Worm (Caenorhabditis elegans): ENCODE data around the gene mec-15.
A peak's percentile ranks its signal among the peaks of the same experiment; 100 is the strongest.

Gene mec-15

DNA sequence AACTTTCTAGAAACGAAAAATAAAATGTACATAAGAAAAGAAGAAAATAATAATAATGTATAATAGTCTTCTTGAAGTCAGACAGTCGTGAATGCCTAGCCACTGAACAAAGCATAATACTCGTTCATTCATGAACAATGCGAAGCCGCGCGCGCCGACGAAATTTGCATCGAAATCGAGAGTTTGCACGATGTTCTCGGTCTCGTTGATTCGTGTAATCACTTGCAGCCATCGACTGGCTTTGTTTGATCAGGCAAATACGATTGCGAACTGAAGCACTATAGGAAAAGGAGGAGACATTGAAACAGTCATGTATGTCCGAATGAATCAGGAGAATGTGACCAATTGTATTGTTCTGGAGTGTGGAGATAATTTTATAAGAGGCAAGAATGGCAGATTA, 35.7 kb downstream of the mec-15 start (continued):
- TF ChIP-seq vab-7 (GFP tag; IDR thresholded peaks at IDR 0.05), result no peak
- TF ChIP-seq ztf-11 (tag; optimal IDR thresholded peaks at IDR 0.05), result no peak
- TF ChIP-seq dve-1 (tag; optimal IDR thresholded peaks at IDR 0.05; ENCODE audit: insufficient read depth), result no peak

DNA sequence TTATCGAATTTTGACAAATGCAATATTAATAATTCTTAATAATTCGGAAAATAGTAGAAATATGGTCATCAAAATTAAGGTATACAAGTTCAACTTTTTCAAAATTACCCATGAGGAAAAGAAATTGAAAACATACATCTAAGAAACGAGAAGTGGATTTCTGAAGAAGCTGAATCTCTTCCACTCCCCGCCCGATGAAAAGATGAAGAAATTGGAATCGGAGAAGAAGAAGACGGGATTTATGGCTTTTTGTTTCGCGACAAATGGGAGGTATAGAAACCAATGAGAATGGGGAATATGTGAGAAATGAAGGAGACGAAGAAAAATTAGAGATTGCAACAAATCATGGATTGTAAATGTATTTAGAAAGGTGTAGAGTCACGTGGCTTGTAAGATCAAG, 36.4 kb downstream of the mec-15 start:
- TF ChIP-seq daf-8 (GFP tag; IDR thresholded peaks at IDR 0.05) (no peak), mep-1 (tag; optimal IDR thresholded peaks at IDR 0.05) (no peak), nhr-11 (tag; optimal IDR thresholded peaks at IDR 0.05) (peak; percentile 32), nhr-25 (tag; optimal IDR thresholded peaks at IDR 0.05; ENCODE audit: borderline replicate concordance, insufficient read depth) (no peak), mdl-1 (tag; optimal IDR thresholded peaks at IDR 0.05) (no peak)

DNA sequence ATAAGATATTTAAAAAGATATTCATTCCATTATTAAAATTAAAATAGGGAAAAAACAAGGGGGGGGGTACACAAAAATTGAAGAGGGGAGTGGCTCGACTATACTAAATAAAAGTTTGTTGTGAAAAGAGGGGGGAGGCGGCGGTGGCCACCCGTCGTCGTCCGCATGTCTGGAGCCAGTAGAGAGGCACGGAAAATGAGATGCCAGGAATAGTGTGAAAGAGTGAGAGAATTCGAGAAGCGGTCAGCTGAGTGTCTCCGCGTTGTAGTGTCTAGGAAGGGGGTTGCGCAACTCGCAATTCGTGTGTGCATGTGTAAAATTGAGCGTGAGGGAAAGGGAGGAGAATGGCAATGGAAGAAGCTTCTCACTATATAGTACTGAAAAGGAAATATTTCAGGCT, 37.2 kb downstream of the mec-15 start:
- TF ChIP-seq spr-3 (GFP tag; optimal IDR thresholded peaks at IDR 0.05) (no peak), aly-2 (tag; optimal IDR thresholded peaks at IDR 0.05) (no peak), nhr-11 (tag; optimal IDR thresholded peaks at IDR 0.05) (peak; percentile 61), Y5F2A.4 (GFP tag; optimal IDR thresholded peaks at IDR 0.05) (no peak), mdl-1 (tag; optimal IDR thresholded peaks at IDR 0.05) (peak in 1 of 2 experiments; percentile 18), mep-1 (tag; optimal IDR thresholded peaks at IDR 0.05) (no peak), fos-1 (tag; optimal IDR thresholded peaks at IDR 0.05) (no peak), pha-4 (GFP tag; IDR thresholded peaks at IDR 0.05) (no peak; the same call in 1 of the 2 replicates), pha-4 (tag; optimal IDR thresholded peaks at IDR 0.05) (no peak), ama-1 (optimal IDR thresholded peaks at IDR 0.05) (no peak), nhr-42 (GFP tag; IDR thresholded peaks at IDR 0.05) (no peak), mxl-2 (GFP tag; conservative IDR thresholded peaks at IDR 0.05) (no peak), aha-1 (tag) (peak; percentile 38), hif-1 (tag; optimal IDR thresholded peaks at IDR 0.05) (peak in 1 of 2 experiments; percentile 1), lin-39 (tag; optimal IDR thresholded peaks at IDR 0.05) (no peak), ZK337.2 (GFP tag; IDR thresholded peaks at IDR 0.05) (no peak), hmg-1.1 (GFP tag; IDR thresholded peaks at IDR 0.05) (peak; percentile 71), nhr-41 (GFP tag; IDR thresholded peaks at IDR 0.05) (no peak), dpl-1 (GFP tag; optimal IDR thresholded peaks at IDR 0.05) (no peak), rbr-2 (tag; optimal IDR thresholded peaks at IDR 0.05) (peak; percentile 22), mes-2 (tag; optimal IDR thresholded peaks at IDR 0.05; ENCODE audit: poor library complexity, severe bottlenecking) (peak; percentile 26), hlh-30 (tag; optimal IDR thresholded peaks at IDR 0.05; ENCODE audit: insufficient read depth) (peak; percentile 60), lsy-2 (tag; optimal IDR thresholded peaks at IDR 0.05) (peak in 1 of 2 experiments; percentile 9), zfp-2 (tag; optimal IDR thresholded peaks at IDR 0.05) (no peak), hlh-11 (tag; optimal IDR thresholded peaks at IDR 0.05) (peak; percentile 59)

DNA sequence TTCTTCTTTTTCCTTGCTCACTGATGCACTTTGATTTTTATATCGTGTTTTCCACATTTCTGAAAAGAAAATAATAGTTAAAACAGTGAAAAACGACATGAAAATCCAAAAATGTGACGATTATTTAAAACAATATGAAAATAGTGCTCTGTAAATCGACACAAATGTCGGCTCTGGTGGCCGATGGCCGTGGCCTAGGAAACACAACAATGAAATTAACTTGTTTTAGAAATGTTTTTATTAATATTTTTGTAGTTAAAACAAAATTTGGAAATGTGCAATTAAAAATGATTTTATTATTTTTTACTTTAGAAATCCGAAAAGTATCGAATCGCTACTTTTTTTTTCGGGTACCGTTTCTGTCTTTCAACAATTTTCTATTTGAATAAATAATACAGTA, 38.7 kb downstream of the mec-15 start, which contains the start of gene arv-1:
arv-1 (minus strand) TSS at position 65 of the 400 bp plus-strand sequence.
- TF ChIP-seq nhr-25 (tag; optimal IDR thresholded peaks at IDR 0.05; ENCODE audit: borderline replicate concordance, insufficient read depth) (no peak), mep-1 (tag; optimal IDR thresholded peaks at IDR 0.05) (peak; percentile 38), zip-2 (tag; optimal IDR thresholded peaks at IDR 0.05) (no peak), egl-27 (tag; optimal IDR thresholded peaks at IDR 0.05) (no peak), nhr-76 (tag; optimal IDR thresholded peaks at IDR 0.05) (no peak), T20F7.1 (GFP tag; optimal IDR thresholded peaks at IDR 0.05) (peak; percentile 74), lin-15B (tag; optimal IDR thresholded peaks at IDR 0.05) (no peak), daf-19 (GFP tag; conservative IDR thresholded peaks at IDR 0.05) (0 out of 2 replicates have a peak, but pooled peaks have one; percentile 29), daf-16 (GFP tag; optimal IDR thresholded peaks at IDR 0.05) (no peak), daf-16 (tag; optimal IDR thresholded peaks at IDR 0.05) (peak; percentile 31), madf-5 (GFP tag; IDR thresholded peaks at IDR 0.05) (no peak), nhr-6 (tag; optimal IDR thresholded peaks at IDR 0.05) (peak; percentile 43), Y5F2A.4 (GFP tag; optimal IDR thresholded peaks at IDR 0.05) (no peak), lsy-2 (tag; optimal IDR thresholded peaks at IDR 0.05) (peak in 1 of 2 experiments; percentile 91), unc-62 (GFP tag; optimal IDR thresholded peaks at IDR 0.05 in 1 of 2) (no peak), unc-62 (tag; optimal IDR thresholded peaks at IDR 0.05) (no peak), nhr-77 (tag; optimal IDR thresholded peaks at IDR 0.05) (peak; percentile 16), R02D3.7 (tag; optimal IDR thresholded peaks at IDR 0.05) (peak; percentile 19), nhr-28 (tag; optimal IDR thresholded peaks at IDR 0.05) (peak; percentile 72), dve-1 (tag; optimal IDR thresholded peaks at IDR 0.05; ENCODE audit: insufficient read depth) (peak; percentile 57), rbr-2 (tag; optimal IDR thresholded peaks at IDR 0.05) (peak; percentile 40), lin-38 (GFP tag; IDR thresholded peaks at IDR 0.05) (peak; percentile 58), nhr-11 (tag; optimal IDR thresholded peaks at IDR 0.05) (peak; percentile 52), dpl-1 (GFP tag; optimal IDR thresholded peaks at IDR 0.05) (peak; percentile 59), aha-1 (tag) (peak; percentile 30)

Data from whole organism, L4 larva.